Worm (Caenorhabditis elegans) whole organism, mixed stage, embryonic: ENCODE results near the gene K03D3.5.

Source experiments
- blmp-1 ChIP-seq: fragments of 150-350 bp; optimal IDR thresholded peaks from 2 replicates; lab custom pipeline; 2014; ENCODE audit warnings: missing biosample characterization, missing genetic modification characterization
- elt-3 ChIP-seq: fragments of 150-350 bp; optimal IDR thresholded peaks from 2 replicates; lab custom pipeline; 2014; ENCODE audit warnings: missing biosample characterization, missing genetic modification characterization
- lsy-2 ChIP-seq: fragments of 150-350 bp; optimal IDR thresholded peaks from 2 replicates; lab custom pipeline; 2014; ENCODE audit warnings: missing biosample characterization, missing genetic modification characterization
- mab-5 ChIP-seq: fragments of 150-350 bp; optimal IDR thresholded peaks from 2 replicates; lab custom pipeline; 2014; ENCODE audit warnings: missing biosample characterization, missing genetic modification characterization
- mep-1 ChIP-seq: fragments of 150-350 bp; optimal IDR thresholded peaks from 2 replicates; lab custom pipeline; 2017; ENCODE audit warnings: missing biosample characterization, missing genetic modification reagents, missing genetic modification characterization, inconsistent platforms
- nhr-12 ChIP-seq: fragments of 150-350 bp; optimal IDR thresholded peaks from 2 replicates; lab custom pipeline; 2014; ENCODE audit warnings: missing biosample characterization, missing genetic modification characterization
- nhr-237 ChIP-seq: fragments of 150-350 bp; optimal IDR thresholded peaks from 2 replicates; lab custom pipeline; 2014; ENCODE audit warnings: missing biosample characterization, missing genetic modification characterization
- nhr-76 ChIP-seq: sonication (generic microtip); optimal IDR thresholded peaks from 2 replicates; lab custom pipeline; 2017; ENCODE audit warnings: missing biosample characterization, missing genetic modification characterization
- pha-4 ChIP-seq: fragments of 150-350 bp; optimal IDR thresholded peaks from 2 replicates; lab custom pipeline; 2018; ENCODE audit warnings: missing biosample characterization, missing genetic modification reagents, missing genetic modification characterization
- sem-2 ChIP-seq: fragments of 200-800 bp; sonication (Bioruptor generic); optimal IDR thresholded peaks from 2 replicates; lab custom pipeline; 2018; ENCODE audit warnings: mild to moderate bottlenecking, missing genetic modification characterization, missing compliant biosample characterization
- snpc-4 ChIP-seq: fragments of 150-350 bp; optimal IDR thresholded peaks from 2 replicates; lab custom pipeline; 2014; ENCODE audit warnings: missing biosample characterization, missing genetic modification characterization
- ztf-11 ChIP-seq: fragments of 150-350 bp; optimal IDR thresholded peaks from 2 replicates; lab custom pipeline; 2014; ENCODE audit warnings: missing biosample characterization, missing genetic modification characterization

- TF ChIP-seq ztf-11 (tag; lab: Kevin White, UChicago) (no peak), pha-4 (tag; lab: Kevin White, UChicago) (no peak), nhr-12 (no peak), lsy-2 (tag; lab: Kevin White, UChicago) (no peak), elt-3 (tag; lab: Kevin White, UChicago) (no peak), mep-1 (no peak), blmp-1 (tag; lab: Kevin White, UChicago) (no peak), nhr-76 (no peak), nhr-237 (tag; lab: Kevin White, UChicago) (no peak), mab-5 (tag; lab: Kevin White, UChicago) (no peak), snpc-4 (tag; lab: Kevin White, UChicago) (no peak), sem-2 (no peak)
Measured at ce11 chrIV:16330508-16330907, 10.2 kb upstream of the K03D3.5 start.
